ENCODE assay signal across 8 worm cellular contexts in the genomic region with DNA sequence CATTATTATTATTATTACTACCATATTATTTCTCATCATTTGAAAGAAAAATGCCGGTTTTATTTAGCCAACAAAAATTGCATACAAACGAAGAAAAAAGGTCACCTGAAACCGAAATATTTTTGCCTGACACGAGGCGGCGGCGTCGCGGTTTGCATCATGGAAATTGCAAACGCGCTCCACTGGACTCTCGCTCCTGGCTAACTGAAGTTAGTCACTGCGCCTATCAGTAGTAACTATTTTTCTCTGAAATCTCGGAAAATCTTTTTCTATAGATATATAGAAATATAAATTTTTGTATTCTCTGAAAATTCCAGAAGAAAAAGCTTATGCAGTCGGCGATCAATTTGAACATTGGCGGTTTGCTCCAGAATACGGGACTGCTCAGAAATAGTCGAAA.
A peak's percentile ranks its signal among the peaks of the same experiment; 100 is the strongest.
TF ChIP-seq lines count a peak whose summit lies in the region.

Gene ymel-1, plus strand, starts transcription at position 318 of the 400 bp plus-strand sequence.

TF ChIP-seq in whole organism, L1 larva, 84 proteins besides CTCF, POLR2A, EP300 and RAD21 (continues in another document):
- no peak for TF ChIP-seq pag-3 (tag; optimal IDR thresholded peaks at IDR 0.05; lab: Kevin White, UChicago; ENCODE audit: borderline replicate concordance, insufficient read depth)
- no peak for TF ChIP-seq unc-130 (tag; optimal IDR thresholded peaks at IDR 0.05; lab: Kevin White, UChicago)
- peak; percentile 44 to 60 for TF ChIP-seq lin-35 (GFP tag; optimal IDR thresholded peaks at IDR 0.05; lab: Kevin White, UChicago)
- TF ChIP-seq mdl-1 (tag; optimal IDR thresholded peaks at IDR 0.05; lab: Kevin White, UChicago) = peak in 1 of 2 experiments; percentile 34
- TF ChIP-seq dpl-1 (GFP tag; optimal IDR thresholded peaks at IDR 0.05; lab: Kevin White, UChicago) = peak in 2 of 3 experiments; percentile 11 to 33
- TF ChIP-seq mep-1 (tag; optimal IDR thresholded peaks at IDR 0.05; lab: Kevin White, UChicago) = peak; percentile 59
- TF ChIP-seq elt-2 (tag; optimal IDR thresholded peaks at IDR 0.05; lab: Kevin White, UChicago) = no peak
- TF ChIP-seq aly-2 (tag; optimal IDR thresholded peaks at IDR 0.05; lab: Kevin White, UChicago) = peak; percentile 48
- peak; percentile 27; the same call in 1 of the 2 replicates for TF ChIP-seq nhr-19 (GFP tag; conservative IDR thresholded peaks at IDR 0.05; lab: Robert Waterston, UW)

TF ChIP-seq in whole organism, L2 larva, 48 proteins besides CTCF, POLR2A, EP300 and RAD21 (continues in another document):
- TF ChIP-seq elt-1 (tag; optimal IDR thresholded peaks at IDR 0.05; lab: Kevin White, UChicago) (no peak), Y55F3AM.14 (GFP tag; optimal IDR thresholded peaks at IDR 0.05; lab: Kevin White, UChicago) (peak; percentile 30), lin-11 (tag; optimal IDR thresholded peaks at IDR 0.05; lab: Kevin White, UChicago) (peak; percentile 20), fos-1 (tag; optimal IDR thresholded peaks at IDR 0.05; lab: Kevin White, UChicago) (peak; percentile 51), lsy-2 (tag; optimal IDR thresholded peaks at IDR 0.05; lab: Kevin White, UChicago) (peak in 1 of 2 experiments; percentile 44), nhr-129 (tag; optimal IDR thresholded peaks at IDR 0.05; lab: Kevin White, UChicago) (peak; percentile 74), nhr-77 (tag; optimal IDR thresholded peaks at IDR 0.05; lab: Kevin White, UChicago) (peak; percentile 11), C34F6.9 (tag; optimal IDR thresholded peaks at IDR 0.05; lab: Kevin White, UChicago) (no peak), gmeb-1 (tag; optimal IDR thresholded peaks at IDR 0.05; lab: Kevin White, UChicago) (peak; percentile 58), unc-55 (GFP tag; optimal IDR thresholded peaks at IDR 0.05; lab: Kevin White, UChicago) (peak; percentile 36), elt-3 (tag; optimal IDR thresholded peaks at IDR 0.05; lab: Kevin White, UChicago) (no peak)

TF ChIP-seq in whole organism, L3 larva, 47 proteins besides CTCF, POLR2A, EP300 and RAD21 (continues in another document):
- TF ChIP-seq hmg-11 (tag; optimal IDR thresholded peaks at IDR 0.05; lab: Kevin White, UChicago) (peak; percentile 29), nhr-237 (tag; optimal IDR thresholded peaks at IDR 0.05; lab: Kevin White, UChicago) (no peak), zag-1 (tag; optimal IDR thresholded peaks at IDR 0.05; lab: Kevin White, UChicago) (no peak), sea-2 (GFP tag; optimal IDR thresholded peaks at IDR 0.05; lab: Kevin White, UChicago) (no peak), ceh-82 (tag; optimal IDR thresholded peaks at IDR 0.05; lab: Kevin White, UChicago) (no peak), jun-1 (tag; optimal IDR thresholded peaks at IDR 0.05; lab: Kevin White, UChicago) (no peak), elt-1 (tag; optimal IDR thresholded peaks at IDR 0.05; lab: Kevin White, UChicago) (no peak), skn-1 (tag; optimal IDR thresholded peaks at IDR 0.05; lab: Kevin White, UChicago) (no peak), fkh-2 (tag; optimal IDR thresholded peaks at IDR 0.05; lab: Kevin White, UChicago) (no peak), nfya-1 (tag; optimal IDR thresholded peaks at IDR 0.05; lab: Kevin White, UChicago; ENCODE audit: insufficient read depth) (peak; percentile 35), ceh-16 (tag; optimal IDR thresholded peaks at IDR 0.05; lab: Kevin White, UChicago) (no peak)

TF ChIP-seq in whole organism, L4 larva, 104 proteins besides CTCF, POLR2A, EP300 and RAD21 (continues in another document):
- no peak for TF ChIP-seq daf-8 (GFP tag; IDR thresholded peaks at IDR 0.05; lab: Robert Waterston, UW)
- peak; percentile 16 for TF ChIP-seq rbr-2 (tag; optimal IDR thresholded peaks at IDR 0.05; lab: Kevin White, UChicago)
- no peak for TF ChIP-seq F37D6.2 (tag; optimal IDR thresholded peaks at IDR 0.05; lab: Kevin White, UChicago)
- TF ChIP-seq nhr-11 (tag; optimal IDR thresholded peaks at IDR 0.05; lab: Kevin White, UChicago) = no peak
- TF ChIP-seq lin-13 (GFP tag; optimal IDR thresholded peaks at IDR 0.05; lab: Kevin White, UChicago) = no peak
- TF ChIP-seq nhr-76 (tag; optimal IDR thresholded peaks at IDR 0.05; lab: Kevin White, UChicago) = no peak
- no peak for TF ChIP-seq skn-1 (tag; optimal IDR thresholded peaks at IDR 0.05; lab: Kevin White, UChicago)
- TF ChIP-seq T26A8.4 (GFP tag; IDR thresholded peaks at IDR 0.05; lab: Robert Waterston, UW) = no peak; the same call in 1 of the 2 replicates
- TF ChIP-seq ctbp-1 (GFP tag; IDR thresholded peaks at IDR 0.05; lab: Robert Waterston, UW) = no peak
- TF ChIP-seq arid-1 (GFP tag; conservative IDR thresholded peaks at IDR 0.05; lab: Robert Waterston, UW) = peak; percentile 46; the same call in 1 of the 2 replicates
- no peak for TF ChIP-seq fos-1 (tag; optimal IDR thresholded peaks at IDR 0.05; lab: Kevin White, UChicago)

TF ChIP-seq in whole organism, early embryonic, 17 proteins besides CTCF, POLR2A, EP300 and RAD21:
- 0 out of 2 replicates have a peak, but pooled peaks have one; percentile 14 for TF ChIP-seq pes-1 (GFP tag; IDR thresholded peaks at IDR 0.05; lab: Robert Waterston, UW)
- no peak for TF ChIP-seq ets-7 (tag; optimal IDR thresholded peaks at IDR 0.05; lab: Kevin White, UChicago)
- TF ChIP-seq hmg-4 (GFP tag; optimal IDR thresholded peaks at IDR 0.05; lab: Kevin White, UChicago) = peak; percentile 29
TF ChIP-seq in whole organism, early embryonic: peak in this region for 2.

TF ChIP-seq in whole organism, late embryonic, 69 proteins besides CTCF, POLR2A, EP300 and RAD21:
- TF ChIP-seq ama-1 (optimal IDR thresholded peaks at IDR 0.05; lab: Kevin White, UChicago) (peak; percentile 49), elt-2 (tag; optimal IDR thresholded peaks at IDR 0.05; lab: Kevin White, UChicago) (peak; percentile 34), ceh-45 (GFP tag; IDR thresholded peaks at IDR 0.05; lab: Robert Waterston, UW) (no peak)

TF ChIP-seq in whole organism, mixed stage, embryonic, 35 proteins besides CTCF, POLR2A, EP300 and RAD21:
- TF ChIP-seq nhr-12 (tag; optimal IDR thresholded peaks at IDR 0.05; lab: Kevin White, UChicago) = no peak
- no peak for TF ChIP-seq mab-5 (tag; optimal IDR thresholded peaks at IDR 0.05; lab: Kevin White, UChicago)
- TF ChIP-seq hlh-1 (tag; optimal IDR thresholded peaks at IDR 0.05; lab: Kevin White, UChicago) = no peak
- no peak for TF ChIP-seq ceh-39 (tag; optimal IDR thresholded peaks at IDR 0.05; lab: Kevin White, UChicago)
- peak; percentile 25 for TF ChIP-seq M03D4.4 (tag; optimal IDR thresholded peaks at IDR 0.05; lab: Kevin White, UChicago)

TF ChIP-seq in whole organism, young adult, 124 proteins besides CTCF, POLR2A, EP300 and RAD21 (continues in another document):
- TF ChIP-seq F39B2.1 (GFP tag; IDR thresholded peaks at IDR 0.05; lab: Robert Waterston, UW) (no peak), lin-26 (GFP tag; IDR thresholded peaks at IDR 0.05; lab: Robert Waterston, UW) (no peak), nfya-2 (GFP tag; IDR thresholded peaks at IDR 0.05; lab: Robert Waterston, UW) (no peak), sptf-2 (GFP tag; optimal IDR thresholded peaks at IDR 0.05; lab: Kevin White, UChicago) (no peak), tbx-9 (tag; optimal IDR thresholded peaks at IDR 0.05; lab: Kevin White, UChicago; ENCODE audit: borderline replicate concordance) (no peak), sea-2 (GFP tag; IDR thresholded peaks at IDR 0.05; lab: Robert Waterston, UW) (no peak), nhr-90 (tag; optimal IDR thresholded peaks at IDR 0.05; lab: Kevin White, UChicago) (peak; percentile 19), somi-1 (GFP tag; optimal IDR thresholded peaks at IDR 0.05; lab: Kevin White, UChicago) (no peak), attf-3 (GFP tag; conservative IDR thresholded peaks at IDR 0.05; lab: Robert Waterston, UW) (no peak), madf-3 (GFP tag; IDR thresholded peaks at IDR 0.05; lab: Robert Waterston, UW) (no peak), zfh-2 (GFP tag; conservative IDR thresholded peaks at IDR 0.05; lab: Robert Waterston, UW) (no peak), B0035.1 (tag; optimal IDR thresholded peaks at IDR 0.05; lab: Kevin White, UChicago) (peak; percentile 11), akir-1 (GFP tag; optimal IDR thresholded peaks at IDR 0.05; lab: Kevin White, UChicago) (no peak), lir-1 (GFP tag; conservative IDR thresholded peaks at IDR 0.05; lab: Robert Waterston, UW) (no peak), C06A6.2 (GFP tag; conservative IDR thresholded peaks at IDR 0.05; lab: Robert Waterston, UW) (no peak), rpc-1 (optimal IDR thresholded peaks at IDR 0.05; lab: Kevin White, UChicago) (no peak), rpc-1 (tag; optimal IDR thresholded peaks at IDR 0.05; lab: Kevin White, UChicago) (no peak), F10E7.11 (tag; optimal IDR thresholded peaks at IDR 0.05; lab: Kevin White, UChicago) (no peak), ceh-58 (GFP tag; IDR thresholded peaks at IDR 0.05; lab: Robert Waterston, UW) (no peak), Y79H2A.3 (GFP tag; conservative IDR thresholded peaks at IDR 0.05; lab: Robert Waterston, UW) (no peak), athp-1 (tag; optimal IDR thresholded peaks at IDR 0.05; lab: Kevin White, UChicago) (peak; percentile 48), bed-2 (GFP tag; IDR thresholded peaks at IDR 0.05; lab: Robert Waterston, UW) (no peak), F37B4.10 (GFP tag; IDR thresholded peaks at IDR 0.05; lab: Robert Waterston, UW) (no peak), unc-130 (GFP tag; optimal IDR thresholded peaks at IDR 0.05; lab: Kevin White, UChicago) (no peak), F49E8.2 (tag; optimal IDR thresholded peaks at IDR 0.05; lab: Kevin White, UChicago; ENCODE audit: insufficient read depth) (no peak), mel-28 (tag; optimal IDR thresholded peaks at IDR 0.05; lab: Kevin White, UChicago; ENCODE audit: borderline replicate concordance) (no peak), ccch-3 (GFP tag; optimal IDR thresholded peaks at IDR 0.05; lab: Kevin White, UChicago) (no peak), mcd-1 (GFP tag; IDR thresholded peaks at IDR 0.05; lab: Robert Waterston, UW) (peak; percentile 88), xnd-1 (tag; optimal IDR thresholded peaks at IDR 0.05; lab: Kevin White, UChicago) (no peak), zim-3 (tag; optimal IDR thresholded peaks at IDR 0.05; lab: Kevin White, UChicago) (no peak), tlf-1 (GFP tag; optimal IDR thresholded peaks at IDR 0.05; lab: Kevin White, UChicago) (no peak), attf-6 (GFP tag; IDR thresholded peaks at IDR 0.05; lab: Robert Waterston, UW) (no peak), K12H6.12 (tag; optimal IDR thresholded peaks at IDR 0.05; lab: Kevin White, UChicago) (no peak), madf-6 (GFP tag; IDR thresholded peaks at IDR 0.05; lab: Robert Waterston, UW) (no peak), aptf-3 (GFP tag; IDR thresholded peaks at IDR 0.05; lab: Robert Waterston, UW) (no peak), lsl-1 (GFP tag; optimal IDR thresholded peaks at IDR 0.05; lab: Kevin White, UChicago) (no peak), F55B11.4 (tag; optimal IDR thresholded peaks at IDR 0.05; lab: Kevin White, UChicago; ENCODE audit: borderline replicate concordance, insufficient read depth) (no peak), ztf-6 (GFP tag; IDR thresholded peaks at IDR 0.05; lab: Robert Waterston, UW) (no peak)
